Worm (Caenorhabditis elegans) whole organism, L4 larva: ENCODE measurements around the gene mboa-4.
A peak's percentile ranks its signal among the peaks of the same experiment; 100 is the strongest.

Source experiments
- F37D6.2 ChIP-seq: sonication (generic microtip); optimal IDR thresholded peaks from 2 replicates; lab custom pipeline; 2016; ENCODE audit warnings: mild to moderate bottlenecking, missing genetic modification characterization, missing compliant biosample characterization
- aly-2 ChIP-seq: sonication (generic microtip); optimal IDR thresholded peaks from 2 replicates; lab custom pipeline; 2018; ENCODE audit warnings: missing biosample characterization, missing genetic modification characterization
- egl-27 ChIP-seq: sonication (generic microtip); optimal IDR thresholded peaks from 3 replicates; lab custom pipeline; 2017; ENCODE audit warnings: missing biosample characterization, missing genetic modification reagents, missing genetic modification characterization
- lim-7 ChIP-seq: fragments of 200-800 bp; sonication (Bioruptor generic); IDR thresholded peaks from 2 replicates; pipeline ENCODE4 v1.3.6; 2022; ENCODE audit warnings: missing genetic modification characterization, missing compliant biosample characterization
- lin-13 ChIP-seq: fragments of 150-350 bp; optimal IDR thresholded peaks from 2 replicates; lab custom pipeline; 2014; ENCODE audit warnings: missing biosample characterization, missing genetic modification reagents, missing genetic modification characterization
- mdl-1 ChIP-seq, 2 experiments: fragments of 150-350 bp in 1 of 2; sonication (generic microtip) in 1 of 2; optimal IDR thresholded peaks; 2 replicates each; lab custom pipeline; 2014 to 2017; ENCODE audit warnings: missing biosample characterization in 2 of 2, missing genetic modification characterization in 2 of 2
- mep-1 ChIP-seq: fragments of 150-350 bp; sonication (generic microtip); optimal IDR thresholded peaks from 3 replicates; lab custom pipeline; 2014; ENCODE audit warnings: missing biosample characterization, missing genetic modification characterization
- nhr-10 ChIP-seq: fragments of 150-350 bp; optimal IDR thresholded peaks from 2 replicates; lab custom pipeline; 2014; ENCODE audit warnings: missing biosample characterization, missing genetic modification characterization
- nhr-11 ChIP-seq: fragments of 150-350 bp; optimal IDR thresholded peaks from 2 replicates; lab custom pipeline; 2014; ENCODE audit warnings: missing biosample characterization, missing genetic modification characterization
- nhr-77 ChIP-seq: fragments of 150-350 bp; optimal IDR thresholded peaks from 2 replicates; lab custom pipeline; 2014; ENCODE audit warnings: missing biosample characterization, missing genetic modification characterization
- pha-4 ChIP-seq, 2 experiments: fragments of 150-350 bp in 1 of 2; fragments of 200-800 bp in 1 of 2; sonication (Bioruptor generic) in 1 of 2; IDR thresholded peaks in 1 of 2; optimal IDR thresholded peaks in 1 of 2; 2 replicates each; pipeline versions ENCODE4 v1.3.6 to Lab custom; 2014 to 2022; ENCODE audit warnings: missing genetic modification characterization in 2 of 2, missing genetic modification reagents in 2 of 2, missing biosample characterization in 1 of 2, missing compliant biosample characterization in 1 of 2
- unc-62 ChIP-seq, 3 experiments: fragments of 150-350 bp in 1 of 3; sonication (generic microtip); optimal IDR thresholded peaks in 2 of 3; peaks in 1 of 3; 1 replicate in 1 of 3; 2 replicates in 2 of 3; lab custom pipeline; 2014 to 2017; ENCODE audit warnings: missing biosample characterization in 3 of 3, missing genetic modification characterization in 3 of 3, missing genetic modification reagents in 3 of 3, missing genotype in 1 of 3
- zag-1 ChIP-seq: fragments of 150-350 bp; optimal IDR thresholded peaks from 2 replicates; lab custom pipeline; 2014; ENCODE audit warnings: missing biosample characterization, missing genetic modification characterization
- ztf-11 ChIP-seq: fragments of 150-350 bp; optimal IDR thresholded peaks from 2 replicates; lab custom pipeline; 2014; ENCODE audit warnings: missing biosample characterization, missing genetic modification characterization

DNA sequence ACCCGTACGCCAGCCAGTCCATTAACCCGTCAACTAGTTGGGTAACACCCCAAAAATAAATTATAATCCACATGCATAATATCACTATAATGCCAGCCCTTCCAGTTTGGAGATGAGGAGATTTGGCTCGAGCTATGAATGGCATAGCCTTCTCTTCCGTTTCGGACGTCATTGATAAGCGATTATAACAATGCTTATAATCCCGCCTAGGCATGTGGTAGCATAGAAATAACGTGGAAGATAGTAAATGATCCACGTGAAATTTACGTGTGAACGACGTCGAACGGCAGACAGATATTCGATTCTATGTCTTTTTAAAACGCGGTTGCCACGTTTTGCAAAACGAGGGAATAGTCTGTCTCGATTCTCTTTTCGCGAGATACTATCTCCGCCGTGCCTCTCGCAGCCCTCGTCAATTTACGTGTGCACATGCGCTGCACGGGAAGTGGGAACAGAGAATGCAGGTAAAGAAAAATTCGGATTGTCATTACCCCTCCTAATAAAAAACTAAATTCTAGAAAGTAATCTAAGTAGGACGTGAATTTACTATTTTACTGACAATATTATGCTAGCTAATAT is 10.9 kb downstream of the mboa-4 start:
- TF ChIP-seq aly-2 (tag; lab: Kevin White, UChicago) (no peak), nhr-77 (tag; lab: Kevin White, UChicago) (no peak), nhr-10 (tag; lab: Kevin White, UChicago) (no peak), nhr-11 (tag; lab: Kevin White, UChicago) (no peak), zag-1 (no peak), lim-7 (GFP tag; lab: Robert Waterston, UW) (no peak), lin-13 (GFP tag; lab: Kevin White, UChicago) (no peak), mdl-1 (tag; optimal IDR thresholded peaks at IDR 0.05; lab: Kevin White, UChicago) (peak in 1 of 2 experiments; percentile 50), F37D6.2 (tag; lab: Kevin White, UChicago) (no peak), mep-1 (tag; lab: Kevin White, UChicago) (no peak), ztf-11 (tag; lab: Kevin White, UChicago) (no peak), egl-27 (tag; lab: Kevin White, UChicago) (no peak), unc-62 (GFP tag; optimal IDR thresholded peaks at IDR 0.05 in 1 of 2; lab: Kevin White, UChicago) (no peak), unc-62 (tag; optimal IDR thresholded peaks at IDR 0.05; lab: Kevin White, UChicago) (no peak), pha-4 (GFP tag; IDR thresholded peaks at IDR 0.05; lab: Robert Waterston, UW) (no peak), pha-4 (tag; optimal IDR thresholded peaks at IDR 0.05; lab: Kevin White, UChicago) (no peak)
